Fruit fly (Drosophila melanogaster) whole organism, prepupa: ENCODE measurements around the gene CG1024.
A peak's percentile ranks its signal among the peaks of the same experiment; 100 is the strongest.

Experiments
- Blimp-1 ChIP-seq: fragments of 200-800 bp; sonication (Bioruptor generic); optimal IDR thresholded peaks from 3 replicates; lab custom pipeline; 2017; ENCODE audit warnings: missing biosample characterization, missing genetic modification characterization, mild to moderate bottlenecking, moderate library complexity, missing genetic modification reagents
- CG10631 ChIP-seq: fragments of 200-800 bp; sonication (Bioruptor generic); optimal IDR thresholded peaks from 2 replicates; lab custom pipeline; 2016; ENCODE audit warnings: missing biosample characterization, missing genetic modification characterization
- CG10669 ChIP-seq: fragments of 200-800 bp; sonication (Bioruptor generic); optimal IDR thresholded peaks from 3 replicates; lab custom pipeline; 2018; ENCODE audit warnings: missing biosample characterization, mild to moderate bottlenecking, missing genetic modification characterization, moderate library complexity
- CG11294 ChIP-seq: fragments of 200-800 bp; sonication (Bioruptor generic); IDR thresholded peaks from 2 replicates; pipeline ENCODE4 v1.3.6; 2022; ENCODE audit warnings: missing biosample characterization, missing genetic modification characterization
- CG11762 ChIP-seq: fragments of 200-800 bp; sonication (Bioruptor generic); optimal IDR thresholded peaks from 3 replicates; lab custom pipeline; 2016; ENCODE audit warnings: missing biosample characterization, missing genetic modification characterization; ENCODE audit not compliant: insufficient read depth
- CG11902 ChIP-seq: fragments of 200-800 bp; sonication (Bioruptor generic); optimal IDR thresholded peaks from 3 replicates; lab custom pipeline; 2016; ENCODE audit warnings: missing biosample characterization, missing genetic modification characterization
- CG1621 ChIP-seq: fragments of 200-800 bp; sonication (Bioruptor generic); optimal IDR thresholded peaks from 3 replicates; lab custom pipeline; 2018; ENCODE audit warnings: missing biosample characterization, mild to moderate bottlenecking, missing genetic modification characterization
- CG16779 ChIP-seq: fragments of 200-800 bp; sonication (Bioruptor generic); optimal IDR thresholded peaks from 3 replicates; lab custom pipeline; 2017; ENCODE audit warnings: missing biosample characterization, mild to moderate bottlenecking, missing genetic modification characterization
- CG3032 ChIP-seq: fragments of 200-800 bp; optimal IDR thresholded peaks from 2 replicates; lab custom pipeline; 2019; ENCODE audit warnings: missing biosample characterization, mild to moderate bottlenecking, missing genetic modification characterization, moderate library complexity
- CG31627 ChIP-seq: fragments of 200-800 bp; sonication (Bioruptor generic); optimal IDR thresholded peaks from 3 replicates; lab custom pipeline; 2016; ENCODE audit warnings: missing biosample characterization, missing genetic modification characterization
- CG32006 ChIP-seq: fragments of 200-800 bp; sonication (Bioruptor generic); optimal IDR thresholded peaks from 3 replicates; lab custom pipeline; 2017; ENCODE audit warnings: missing biosample characterization, mild to moderate bottlenecking, missing genetic modification characterization
- CG4318 ChIP-seq: fragments of 200-800 bp; sonication (Bioruptor generic); optimal IDR thresholded peaks from 3 replicates; lab custom pipeline; 2017; ENCODE audit warnings: missing biosample characterization, mild to moderate bottlenecking, missing genetic modification characterization
- CG6163 ChIP-seq: fragments of 200-800 bp; sonication (Bioruptor generic); IDR thresholded peaks from 3 replicates; pipeline ENCODE4 v1.3.6; 2022; ENCODE audit warnings: missing biosample characterization, missing genetic modification characterization
- CG6276 ChIP-seq: fragments of 200-800 bp; sonication (Bioruptor generic); optimal IDR thresholded peaks from 2 replicates; lab custom pipeline; 2017; ENCODE audit warnings: missing biosample characterization, mild to moderate bottlenecking, missing genetic modification characterization
- CG6792 ChIP-seq: fragments of 200-800 bp; sonication (Bioruptor generic); optimal IDR thresholded peaks from 3 replicates; lab custom pipeline; 2016; ENCODE audit warnings: missing biosample characterization, missing genetic modification characterization
- CG6808 ChIP-seq: fragments of 200-800 bp; sonication (Bioruptor generic); optimal IDR thresholded peaks from 3 replicates; lab custom pipeline; 2017; ENCODE audit warnings: missing biosample characterization, missing genetic modification characterization, mild to moderate bottlenecking, moderate library complexity, missing genetic modification reagents
- CG6854 ChIP-seq: fragments of 200-800 bp; sonication (Bioruptor generic); optimal IDR thresholded peaks from 2 replicates; lab custom pipeline; 2017; ENCODE audit warnings: missing biosample characterization, mild to moderate bottlenecking, missing genetic modification characterization
- CG8119 ChIP-seq: fragments of 200-800 bp; sonication (Bioruptor generic); IDR thresholded peaks from 3 replicates; pipeline ENCODE4 v1.3.6; 2022; ENCODE audit warnings: missing biosample characterization, missing genetic modification characterization
- CG8319 ChIP-seq: fragments of 200-800 bp; sonication (Bioruptor generic); optimal IDR thresholded peaks from 3 replicates; lab custom pipeline; 2016; ENCODE audit warnings: missing biosample characterization, missing genetic modification characterization
- CG8632 ChIP-seq: fragments of 200-800 bp; sonication (Bioruptor generic); optimal IDR thresholded peaks from 3 replicates; lab custom pipeline; 2016; ENCODE audit warnings: missing biosample characterization, missing genetic modification characterization
- CG9139 ChIP-seq: fragments of 200-800 bp; sonication (Bioruptor generic); optimal IDR thresholded peaks from 3 replicates; lab custom pipeline; 2017; ENCODE audit warnings: missing biosample characterization, mild to moderate bottlenecking, missing genetic modification characterization
- Eip75B ChIP-seq: fragments of 200-800 bp; sonication (Bioruptor generic); optimal IDR thresholded peaks from 3 replicates; lab custom pipeline; 2016; ENCODE audit warnings: missing biosample characterization, missing genetic modification characterization
- Eip78C ChIP-seq: fragments of 200-800 bp; sonication (Bioruptor generic); peaks from one replicate; lab custom pipeline; 2016; ENCODE audit warnings: missing biosample characterization, missing genetic modification characterization
- Eip93F ChIP-seq: fragments of 200-800 bp; sonication (Bioruptor generic); optimal IDR thresholded peaks from 2 replicates; lab custom pipeline; 2016; ENCODE audit warnings: missing biosample characterization, mild to moderate bottlenecking, missing genetic modification characterization
- Ets96B ChIP-seq: fragments of 200-800 bp; optimal IDR thresholded peaks from 2 replicates; lab custom pipeline; 2019; ENCODE audit warnings: missing biosample characterization, mild to moderate bottlenecking, missing genetic modification characterization, moderate library complexity
- Gug ChIP-seq: fragments of 200-800 bp; sonication (Bioruptor generic); IDR thresholded peaks from 2 replicates; pipeline ENCODE4 v1.3.6; 2022; ENCODE audit warnings: missing biosample characterization, missing genetic modification characterization
- Hr38 ChIP-seq: sonication (Bioruptor generic); optimal IDR thresholded peaks from 2 replicates; lab custom pipeline; 2016; ENCODE audit warnings: missing biosample characterization, missing genetic modification characterization
- Hr39 ChIP-seq: fragments of 200-800 bp; sonication (Bioruptor generic); optimal IDR thresholded peaks from 2 replicates; lab custom pipeline; 2016; ENCODE audit warnings: missing biosample characterization, missing genetic modification characterization
- Hr4 ChIP-seq: fragments of 200-800 bp; sonication (Bioruptor generic); optimal IDR thresholded peaks from 3 replicates; lab custom pipeline; 2016; ENCODE audit warnings: missing biosample characterization, missing genetic modification characterization
- Smox ChIP-seq: fragments of 200-800 bp; sonication (Bioruptor generic); optimal IDR thresholded peaks from 3 replicates; lab custom pipeline; 2016; ENCODE audit warnings: missing biosample characterization, missing genetic modification characterization
- Sox102F ChIP-seq: fragments of 200-800 bp; sonication (Bioruptor generic); optimal IDR thresholded peaks from 2 replicates; lab custom pipeline; 2016; ENCODE audit warnings: missing biosample characterization, mild to moderate bottlenecking, missing genetic modification characterization
- Sox14 ChIP-seq: fragments of 200-800 bp; sonication (Bioruptor generic); optimal IDR thresholded peaks from 3 replicates; lab custom pipeline; 2016; ENCODE audit warnings: missing biosample characterization, missing genetic modification characterization
- Sox15 ChIP-seq: fragments of 200-800 bp; sonication (Bioruptor generic); optimal IDR thresholded peaks from 3 replicates; lab custom pipeline; 2016; ENCODE audit warnings: missing biosample characterization, missing genetic modification characterization
- achi ChIP-seq: fragments of 200-800 bp; sonication (Bioruptor generic); optimal IDR thresholded peaks from 3 replicates; lab custom pipeline; 2016; ENCODE audit warnings: missing biosample characterization, missing genetic modification characterization
- cyc ChIP-seq: fragments of 200-800 bp; sonication (Bioruptor generic); optimal IDR thresholded peaks from 3 replicates; lab custom pipeline; 2016; ENCODE audit warnings: missing biosample characterization, missing genetic modification characterization
- dac ChIP-seq: fragments of 200-800 bp; sonication (Bioruptor generic); optimal IDR thresholded peaks from 2 replicates; lab custom pipeline; 2017; ENCODE audit warnings: missing biosample characterization, mild to moderate bottlenecking, missing genetic modification characterization
- dsx ChIP-seq: fragments of 200-800 bp; optimal IDR thresholded peaks from 3 replicates; lab custom pipeline; 2019; ENCODE audit warnings: missing biosample characterization, mild to moderate bottlenecking, missing genetic modification characterization, moderate library complexity; ENCODE audit not compliant: poor library complexity, severe bottlenecking
- eg ChIP-seq: fragments of 200-800 bp; sonication (Bioruptor generic); IDR thresholded peaks from 3 replicates; pipeline ENCODE4 v1.3.6; 2022; ENCODE audit warnings: missing biosample characterization, missing genetic modification characterization
- esn ChIP-seq: fragments of 200-800 bp; sonication (Bioruptor generic); optimal IDR thresholded peaks from 2 replicates; lab custom pipeline; 2016; ENCODE audit warnings: missing biosample characterization, mild to moderate bottlenecking, missing genetic modification characterization, moderate library complexity
- fd59A ChIP-seq: fragments of 200-800 bp; sonication (Bioruptor generic); optimal IDR thresholded peaks from 2 replicates; lab custom pipeline; 2017; ENCODE audit warnings: missing biosample characterization, mild to moderate bottlenecking, missing genetic modification characterization, missing genetic modification reagents
- fkh ChIP-seq: fragments of 200-800 bp; sonication (Bioruptor generic); optimal IDR thresholded peaks from 3 replicates; lab custom pipeline; 2017; ENCODE audit warnings: missing biosample characterization, mild to moderate bottlenecking, missing genetic modification characterization, moderate library complexity
- lz ChIP-seq: fragments of 200-800 bp; sonication (Bioruptor generic); optimal IDR thresholded peaks from 3 replicates; lab custom pipeline; 2016; ENCODE audit warnings: missing biosample characterization, missing genetic modification characterization
- salr ChIP-seq, 2 experiments: fragments of 200-800 bp; sonication (Bioruptor generic); optimal IDR thresholded peaks; 3 replicates each; lab custom pipeline; 2016 to 2018; ENCODE audit warnings: missing biosample characterization in 2 of 2, missing genetic modification characterization in 2 of 2, mild to moderate bottlenecking in 1 of 2
- spab ChIP-seq: fragments of 200-800 bp; sonication (Bioruptor generic); optimal IDR thresholded peaks from 2 replicates; lab custom pipeline; 2017; ENCODE audit warnings: missing biosample characterization, mild to moderate bottlenecking, missing genetic modification characterization, missing genetic modification reagents
- ss ChIP-seq, 2 experiments: fragments of 200-800 bp; sonication (Bioruptor generic); optimal IDR thresholded peaks; 2 replicates in 1 of 2; 3 replicates in 1 of 2; lab custom pipeline; 2017 to 2018; ENCODE audit warnings: mild to moderate bottlenecking in 2 of 2, missing biosample characterization in 2 of 2, missing genetic modification characterization in 2 of 2, moderate library complexity in 1 of 2
- svp ChIP-seq: fragments of 200-800 bp; sonication (Bioruptor generic); peaks from one replicate; lab custom pipeline; 2016; ENCODE audit warnings: missing biosample characterization, missing genetic modification characterization
- topi ChIP-seq: fragments of 200-800 bp; sonication (Bioruptor generic); optimal IDR thresholded peaks from 3 replicates; lab custom pipeline; 2016; ENCODE audit warnings: missing biosample characterization, missing genetic modification characterization
- vri ChIP-seq: fragments of 200-800 bp; sonication (Bioruptor generic); optimal IDR thresholded peaks from 3 replicates; lab custom pipeline; 2016; ENCODE audit warnings: missing biosample characterization, mild to moderate bottlenecking, missing genetic modification characterization

Gene CG1024

dm6 chr3R:6419103-6419502, 39.0 kb upstream of the CG1024 start:
- no peak for TF ChIP-seq Sox102F (GFP tag; lab: Kevin White, UChicago)
- TF ChIP-seq CG6276 = no peak
- TF ChIP-seq spab (GFP tag; lab: Kevin White, UChicago) = no peak
- no peak for TF ChIP-seq Ets96B
- no peak for TF ChIP-seq eg
- TF ChIP-seq fkh (GFP tag; lab: Kevin White, UChicago) = no peak
- no peak for TF ChIP-seq CG16779 (tag; lab: Kevin White, UChicago)
- TF ChIP-seq CG10631 = no peak
- no peak for TF ChIP-seq CG1621 (tag; lab: Kevin White, UChicago)
- TF ChIP-seq Hr38 (GFP tag; lab: Kevin White, UChicago) = no peak
- TF ChIP-seq esn (GFP tag; lab: Kevin White, UChicago) = no peak
- TF ChIP-seq Gug (GFP tag; lab: Robert Waterston, UW) = no peak
- no peak for TF ChIP-seq CG32006 (GFP tag; lab: Kevin White, UChicago)
- no peak for TF ChIP-seq ss (GFP tag; optimal IDR thresholded peaks at IDR 0.05; lab: Kevin White, UChicago)
- TF ChIP-seq CG6808 (GFP tag; lab: Kevin White, UChicago) = no peak
- no peak for TF ChIP-seq CG8319 (GFP tag; lab: Kevin White, UChicago)

- TF ChIP-seq CG6792 (GFP tag; lab: Kevin White, UChicago) = peak; percentile 58
- TF ChIP-seq CG6276 = peak; percentile 37
- TF ChIP-seq Sox14 = peak; percentile 37
- TF ChIP-seq CG8319 (GFP tag; lab: Kevin White, UChicago) = no peak
- peak; percentile 44 for TF ChIP-seq Hr4 (GFP tag; lab: Kevin White, UChicago)
- peak; percentile 0 for TF ChIP-seq Ets96B
- TF ChIP-seq Smox (GFP tag; lab: Kevin White, UChicago) = peak; percentile 40
- TF ChIP-seq Sox15 = peak; percentile 18
- TF ChIP-seq CG11902 (GFP tag; lab: Kevin White, UChicago) = peak; percentile 14
- TF ChIP-seq achi = peak; percentile 41
- TF ChIP-seq ss (GFP tag; optimal IDR thresholded peaks at IDR 0.05; lab: Kevin White, UChicago) = peak in 1 of 2 experiments; percentile 20
- TF ChIP-seq CG8119 (GFP tag; lab: Robert Waterston, UW) = peak; percentile 45; the same call in 2 of the 3 replicates
- no peak for TF ChIP-seq Hr38 (GFP tag; lab: Kevin White, UChicago)
- TF ChIP-seq CG8632 (GFP tag; lab: Kevin White, UChicago) = peak; percentile 2
- TF ChIP-seq eg = peak; percentile 60
- TF ChIP-seq dsx (GFP tag; lab: Kevin White, UChicago) = no peak
- TF ChIP-seq CG4318 (GFP tag; lab: Kevin White, UChicago) = peak; percentile 10
- TF ChIP-seq CG11294 = 0 out of 2 replicates have a peak, but pooled peaks have one; percentile 17
- peak; percentile 14 for TF ChIP-seq CG10631
- TF ChIP-seq dac = no peak
- TF ChIP-seq CG6163 (GFP tag; lab: Robert Waterston, UW) = peak; percentile 75
- peak; percentile 9 for TF ChIP-seq fd59A (GFP tag; lab: Kevin White, UChicago)
- peak; percentile 73 for TF ChIP-seq svp
- peak; percentile 2 for TF ChIP-seq fkh (GFP tag; lab: Kevin White, UChicago)
- no peak for TF ChIP-seq CG9139 (GFP tag; lab: Kevin White, UChicago)
- no peak for TF ChIP-seq CG16779 (tag; lab: Kevin White, UChicago)
- TF ChIP-seq Eip93F (GFP tag; lab: Kevin White, UChicago) = no peak
- no peak for TF ChIP-seq CG11762 (GFP tag; lab: Kevin White, UChicago)
- TF ChIP-seq Eip75B (GFP tag; lab: Kevin White, UChicago) = peak; percentile 20
- no peak for TF ChIP-seq Blimp-1 (GFP tag; lab: Kevin White, UChicago)
- peak; percentile 41 for TF ChIP-seq topi (GFP tag; lab: Kevin White, UChicago)
- peak; percentile 56 for TF ChIP-seq lz (GFP tag; lab: Kevin White, UChicago)
- TF ChIP-seq CG31627 = peak; percentile 55
- TF ChIP-seq CG6854 (GFP tag; lab: Kevin White, UChicago) = no peak
- peak; percentile 47 for TF ChIP-seq CG1621 (tag; lab: Kevin White, UChicago)
- peak; percentile 27 for TF ChIP-seq CG3032
- TF ChIP-seq Eip78C (GFP tag; lab: Kevin White, UChicago) = peak; percentile 89
- peak; percentile 38 for TF ChIP-seq vri (GFP tag; lab: Kevin White, UChicago)
- TF ChIP-seq Sox102F (GFP tag; lab: Kevin White, UChicago) = peak; percentile 53
- peak; percentile 57 for TF ChIP-seq cyc (GFP tag; lab: Kevin White, UChicago)
- TF ChIP-seq Hr39 (GFP tag; lab: Kevin White, UChicago) = peak; percentile 60
- peak; percentile 31 for TF ChIP-seq CG10669 (GFP tag; lab: Kevin White, UChicago)
- TF ChIP-seq salr (GFP tag; optimal IDR thresholded peaks at IDR 0.05; lab: Kevin White, UChicago) = no peak
- TF ChIP-seq CG32006 (GFP tag; lab: Kevin White, UChicago) = peak; percentile 38
These were observed 36.1 kb upstream of the CG1024 start for dm6 chr3R:6416242-6416641.
